Worm (Caenorhabditis elegans): ENCODE measurements around the gene set-16.

ce11 chrIII:13654950-13655349, 11.2 kb downstream of the set-16 start:
- TF ChIP-seq unc-62 (GFP tag; optimal IDR thresholded peaks at IDR 0.05) (no peak), C04F5.9 (tag; optimal IDR thresholded peaks at IDR 0.05) (no peak), nhr-12 (tag; optimal IDR thresholded peaks at IDR 0.05) (no peak), nhr-90 (tag; optimal IDR thresholded peaks at IDR 0.05; ENCODE audit: poor library complexity) (no peak), ztf-11 (tag; optimal IDR thresholded peaks at IDR 0.05) (no peak), pqm-1 (tag; optimal IDR thresholded peaks at IDR 0.05) (no peak), nhr-71 (tag; optimal IDR thresholded peaks at IDR 0.05) (no peak), pag-3 (tag; optimal IDR thresholded peaks at IDR 0.05; ENCODE audit: borderline replicate concordance, insufficient read depth) (no peak), snu-23 (GFP tag; optimal IDR thresholded peaks at IDR 0.05) (no peak), tlp-1 (tag; optimal IDR thresholded peaks at IDR 0.05) (no peak)
